Worm (Caenorhabditis elegans): ENCODE data around the gene C01G10.10.

DNA sequence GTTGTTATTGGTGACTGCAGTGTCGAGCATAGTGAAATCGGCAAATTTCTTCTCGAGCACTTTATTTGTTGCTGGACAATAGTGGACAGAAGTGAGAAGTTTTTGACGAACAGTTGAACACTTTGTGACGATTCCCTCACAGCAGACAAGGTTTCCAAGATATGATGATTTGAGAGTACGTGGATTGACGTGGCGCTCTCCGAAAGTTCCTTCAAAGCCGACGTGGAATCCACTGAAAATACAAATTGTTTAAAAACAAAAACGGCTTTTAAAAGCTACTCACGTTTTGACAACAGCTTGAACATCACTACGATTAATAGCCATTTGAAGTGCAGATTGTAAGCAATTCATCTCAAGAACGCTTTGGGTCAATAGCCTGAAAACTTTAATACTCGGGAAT lies 23.3 kb downstream of the C01G10.10 start:
- TF ChIP-seq nhr-28 (tag; optimal IDR thresholded peaks at IDR 0.05) (no peak), elt-1 (tag; optimal IDR thresholded peaks at IDR 0.05) (no peak), nhr-76 (tag; optimal IDR thresholded peaks at IDR 0.05) (no peak), unc-62 (GFP tag; optimal IDR thresholded peaks at IDR 0.05) (no peak), nhr-25 (tag; optimal IDR thresholded peaks at IDR 0.05) (no peak), nhr-237 (tag; optimal IDR thresholded peaks at IDR 0.05) (no peak), ztf-11 (tag; optimal IDR thresholded peaks at IDR 0.05) (no peak), jun-1 (tag; optimal IDR thresholded peaks at IDR 0.05) (no peak)
